Worm (Caenorhabditis elegans) whole organism, L2 larva: ENCODE results near the gene clc-11.

ENCODE experiments used
- F13H6.1 ChIP-seq: sonication (generic microtip); optimal IDR thresholded peaks from 2 replicates; lab custom pipeline; 2016; ENCODE audit warnings: missing genetic modification characterization, missing compliant biosample characterization
- ZK546.5 ChIP-seq: sonication (generic microtip); optimal IDR thresholded peaks from 2 replicates; lab custom pipeline; 2017; ENCODE audit warnings: missing biosample characterization, missing genetic modification characterization
- alr-1 ChIP-seq: fragments of 150-350 bp; optimal IDR thresholded peaks from 2 replicates; lab custom pipeline; 2014; ENCODE audit warnings: missing biosample characterization, missing genetic modification characterization
- aly-2 ChIP-seq: fragments of 150-350 bp; optimal IDR thresholded peaks from 2 replicates; lab custom pipeline; 2014; ENCODE audit warnings: missing biosample characterization, missing genetic modification characterization
- ama-1 ChIP-seq: fragments of 150-350 bp; optimal IDR thresholded peaks from 2 replicates; lab custom pipeline; 2018; ENCODE audit warnings: inconsistent platforms
- egl-27 ChIP-seq: sonication (generic microtip); optimal IDR thresholded peaks from 3 replicates; lab custom pipeline; 2017; ENCODE audit warnings: missing biosample characterization, missing genetic modification reagents, missing genetic modification characterization
- lin-39 ChIP-seq: fragments of 150-350 bp; optimal IDR thresholded peaks from 2 replicates; lab custom pipeline; 2014; ENCODE audit warnings: missing biosample characterization, missing genetic modification reagents, missing genetic modification characterization
- nhr-12 ChIP-seq: fragments of 150-350 bp; optimal IDR thresholded peaks from 2 replicates; lab custom pipeline; 2014; ENCODE audit warnings: missing biosample characterization, missing genetic modification characterization
- nhr-77 ChIP-seq: fragments of 150-350 bp; optimal IDR thresholded peaks from 2 replicates; lab custom pipeline; 2014; ENCODE audit warnings: missing biosample characterization, missing genetic modification characterization
- snpc-4 ChIP-seq: fragments of 150-350 bp; optimal IDR thresholded peaks from 2 replicates; lab custom pipeline; 2014; ENCODE audit warnings: missing biosample characterization, missing genetic modification characterization
- unc-62 ChIP-seq: fragments of 150-350 bp; optimal IDR thresholded peaks from 2 replicates; lab custom pipeline; 2014; ENCODE audit warnings: missing biosample characterization, missing genetic modification reagents, missing genetic modification characterization
- ztf-11 ChIP-seq: sonication (generic microtip); optimal IDR thresholded peaks from 2 replicates; lab custom pipeline; 2017; ENCODE audit warnings: missing biosample characterization, missing genetic modification characterization

DNA sequence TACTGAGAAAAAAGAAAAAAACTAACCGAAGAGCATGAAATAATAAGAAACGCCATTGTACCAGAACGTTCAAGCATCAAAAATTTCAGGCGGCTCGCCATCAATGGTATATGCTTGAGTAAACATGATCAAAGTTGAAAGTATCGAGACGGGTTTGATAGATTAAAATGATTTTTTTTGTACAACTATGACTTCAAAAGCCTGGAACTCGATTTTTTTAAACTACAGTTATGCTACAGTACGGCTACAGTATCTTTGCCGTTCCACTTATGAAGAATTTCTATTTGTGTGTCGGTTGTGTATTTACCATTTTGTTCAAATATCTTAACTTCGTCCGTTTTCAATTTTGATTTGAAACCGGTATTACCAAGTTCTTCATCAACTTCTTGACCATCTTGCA is 15.7 kb upstream of the clc-11 start, which contains the start of gene str-97:
- TF ChIP-seq F13H6.1 (tag; lab: Kevin White, UChicago) (no peak), lin-39 (tag; lab: Kevin White, UChicago) (no peak), nhr-77 (tag; lab: Kevin White, UChicago) (no peak), ztf-11 (tag; lab: Kevin White, UChicago) (no peak), unc-62 (GFP tag; lab: Kevin White, UChicago) (no peak), nhr-12 (tag; lab: Kevin White, UChicago) (no peak), egl-27 (tag; lab: Kevin White, UChicago) (no peak), snpc-4 (tag; lab: Kevin White, UChicago) (no peak), ZK546.5 (tag; lab: Kevin White, UChicago) (no peak), ama-1 (no peak), alr-1 (no peak), aly-2 (tag; lab: Kevin White, UChicago) (no peak)
